Worm (Caenorhabditis elegans): ENCODE data around the gene arrd-7.
A peak's percentile ranks its signal among the peaks of the same experiment; 100 is the strongest.

The arrd-7 gene

ce11 chrII:12036075-12036474, 26.3 kb downstream of the arrd-7 start (continued):
- TF ChIP-seq mxl-3 (GFP tag; optimal IDR thresholded peaks at IDR 0.05) (no peak), pqm-1 (tag; optimal IDR thresholded peaks at IDR 0.05) (no peak), lin-13 (GFP tag; optimal IDR thresholded peaks at IDR 0.05) (no peak), daf-8 (GFP tag; IDR thresholded peaks at IDR 0.05) (no peak)

ce11 chrII:12028707-12029106, 33.7 kb downstream of the arrd-7 start:
- TF ChIP-seq ceh-28 (tag; optimal IDR thresholded peaks at IDR 0.05) (peak; percentile 32), unc-62 (GFP tag; optimal IDR thresholded peaks at IDR 0.05 in 1 of 2) (peak in 1 of 2 experiments; percentile 94), unc-62 (tag; optimal IDR thresholded peaks at IDR 0.05) (no peak), jun-1 (tag; optimal IDR thresholded peaks at IDR 0.05) (no peak)

ce11 chrII:12027697-12028245, 34.6 kb downstream of the arrd-7 start, which contains the start of gene Y17G7B.8:
Gene Y17G7B.8 (minus strand): TSS chrII:12027747.
- TF ChIP-seq mep-1 (tag; optimal IDR thresholded peaks at IDR 0.05) (peak; percentile 8), jun-1 (tag; optimal IDR thresholded peaks at IDR 0.05) (no peak), mdl-1 (tag; optimal IDR thresholded peaks at IDR 0.05) (peak in 1 of 2 experiments; percentile 55), hlh-30 (tag; optimal IDR thresholded peaks at IDR 0.05; ENCODE audit: insufficient read depth) (peak; percentile 42), aha-1 (tag) (peak; percentile 69), pqm-1 (tag; optimal IDR thresholded peaks at IDR 0.05) (peak; percentile 64), ZK337.2 (GFP tag; IDR thresholded peaks at IDR 0.05) (no peak), nhr-41 (GFP tag; IDR thresholded peaks at IDR 0.05) (no peak), ceh-20 (GFP tag; IDR thresholded peaks at IDR 0.05) (no peak), vab-7 (GFP tag; IDR thresholded peaks at IDR 0.05) (no peak), dve-1 (tag; optimal IDR thresholded peaks at IDR 0.05; ENCODE audit: insufficient read depth) (peak; percentile 80), dmd-6 (GFP tag; IDR thresholded peaks at IDR 0.05) (peak; percentile 75; the same call in 1 of the 2 replicates), nhr-42 (GFP tag; IDR thresholded peaks at IDR 0.05) (no peak), Y75B8A.6 (GFP tag; IDR thresholded peaks at IDR 0.05) (no peak), dmd-8 (GFP tag; IDR thresholded peaks at IDR 0.05) (no peak), lin-38 (GFP tag; IDR thresholded peaks at IDR 0.05) (no peak), php-3 (GFP tag; IDR thresholded peaks at IDR 0.05) (peak; percentile 91), madf-5 (GFP tag; IDR thresholded peaks at IDR 0.05) (no peak), pha-4 (GFP tag; IDR thresholded peaks at IDR 0.05) (no peak), pha-4 (tag; optimal IDR thresholded peaks at IDR 0.05) (peak; percentile 74), daf-16 (GFP tag; optimal IDR thresholded peaks at IDR 0.05) (no peak), daf-16 (tag; optimal IDR thresholded peaks at IDR 0.05) (peak; percentile 87), unc-62 (GFP tag; optimal IDR thresholded peaks at IDR 0.05 in 1 of 2) (peak in 1 of 2 experiments; percentile 1), unc-62 (tag; optimal IDR thresholded peaks at IDR 0.05) (no peak), unc-39 (tag; optimal IDR thresholded peaks at IDR 0.05) (no peak), ceh-44 (GFP tag; IDR thresholded peaks at IDR 0.05) (no peak), lir-3 (tag; optimal IDR thresholded peaks at IDR 0.05) (no peak), Y48G9A.11 (GFP tag; IDR thresholded peaks at IDR 0.05) (no peak), nhr-6 (tag; optimal IDR thresholded peaks at IDR 0.05) (peak; percentile 92), lim-7 (GFP tag; IDR thresholded peaks at IDR 0.05) (no peak), hif-1 (tag; optimal IDR thresholded peaks at IDR 0.05) (peak in 1 of 2 experiments; percentile 21), ceh-82 (tag; optimal IDR thresholded peaks at IDR 0.05) (no peak), nhr-28 (tag; optimal IDR thresholded peaks at IDR 0.05) (peak; percentile 61), hmg-1.1 (GFP tag; IDR thresholded peaks at IDR 0.05) (no peak), gei-8 (GFP tag; optimal IDR thresholded peaks at IDR 0.05) (no peak)

Data from whole organism, L4 larva.